Fruit fly (Drosophila melanogaster): ENCODE data around the gene PMCA.
A peak's percentile ranks its signal among the peaks of the same experiment; 100 is the strongest.

PMCA gene

dm6 chr4:406843-407242, 48.1 kb upstream of the PMCA start (continued):
- TF ChIP-seq exex (tag; optimal IDR thresholded peaks at IDR 0.05): no peak
- no peak for TF ChIP-seq CG17186 (GFP tag; optimal IDR thresholded peaks at IDR 0.05)
- no peak for TF ChIP-seq Stat92E (GFP tag; optimal IDR thresholded peaks at IDR 0.05)
- no peak for TF ChIP-seq HmgD (GFP tag; optimal IDR thresholded peaks at IDR 0.05)
- TF ChIP-seq HLH4C (GFP tag; IDR thresholded peaks at IDR 0.05; ENCODE audit: partially characterized antibody): no peak
- TF ChIP-seq Dbx (GFP tag; IDR thresholded peaks at IDR 0.05): no peak; the same call in 2 of the 3 replicates
- TF ChIP-seq dpn (GFP tag; optimal IDR thresholded peaks at IDR 0.05): peak; percentile 26 to 41
- peak in 1 of 2 experiments; percentile 63 for TF ChIP-seq insv (GFP tag; optimal IDR thresholded peaks at IDR 0.05)
- peak; percentile 10 for TF ChIP-seq maf-S (GFP tag; optimal IDR thresholded peaks at IDR 0.05)
- TF ChIP-seq danr (GFP tag; IDR thresholded peaks at IDR 0.05): no peak
- TF ChIP-seq gfzf (GFP tag; optimal IDR thresholded peaks at IDR 0.05): no peak
- peak; percentile 51 for TF ChIP-seq Hsf (GFP tag; optimal IDR thresholded peaks at IDR 0.05)
- TF ChIP-seq mam (GFP tag; optimal IDR thresholded peaks at IDR 0.05): peak; percentile 12
- no peak for TF ChIP-seq wor (GFP tag; IDR thresholded peaks at IDR 0.05)
- TF ChIP-seq CG10959 (GFP tag; IDR thresholded peaks at IDR 0.05): no peak
- TF ChIP-seq ac (GFP tag; optimal IDR thresholded peaks at IDR 0.05): no peak
- TF ChIP-seq Hmr (GFP tag; optimal IDR thresholded peaks at IDR 0.05): peak; percentile 36
- no peak for TF ChIP-seq Fer2 (tag; optimal IDR thresholded peaks at IDR 0.05)
- TF ChIP-seq Aef1 (GFP tag; IDR thresholded peaks at IDR 0.05): no peak; the same call in 2 of the 3 replicates
- no peak for TF ChIP-seq gro (GFP tag; optimal IDR thresholded peaks at IDR 0.05)
- TF ChIP-seq h (optimal IDR thresholded peaks at IDR 0.05): no peak
- TF ChIP-seq CG8359 (GFP tag; optimal IDR thresholded peaks at IDR 0.05; ENCODE audit: borderline replicate concordance): no peak
- no peak for TF ChIP-seq CG1233 (GFP tag; optimal IDR thresholded peaks at IDR 0.05)
- no peak for TF ChIP-seq CG11504 (tag; optimal IDR thresholded peaks at IDR 0.05)
- TF ChIP-seq lola (GFP tag; optimal IDR thresholded peaks at IDR 0.05): peak in 1 of 3 experiments; percentile 9
- peak; percentile 46 for TF ChIP-seq CG2712 (tag; optimal IDR thresholded peaks at IDR 0.05)
- no peak for TF ChIP-seq CG15514 (GFP tag; optimal IDR thresholded peaks at IDR 0.05)
- TF ChIP-seq salm (tag; optimal IDR thresholded peaks at IDR 0.05): no peak
- no peak for TF ChIP-seq scrt (GFP tag; optimal IDR thresholded peaks at IDR 0.05)
- peak; percentile 44 for TF ChIP-seq pum (GFP tag; optimal IDR thresholded peaks at IDR 0.05)
- peak; percentile 23 for TF ChIP-seq trem (tag; optimal IDR thresholded peaks at IDR 0.05)
- TF ChIP-seq mld (GFP tag; IDR thresholded peaks at IDR 0.05; ENCODE audit: partially characterized antibody): no peak
- no peak for TF ChIP-seq bigmax (GFP tag; optimal IDR thresholded peaks at IDR 0.05)
- TF ChIP-seq CG10462 (GFP tag; optimal IDR thresholded peaks at IDR 0.05): peak; percentile 24
- TF ChIP-seq CG10543 (GFP tag; optimal IDR thresholded peaks at IDR 0.05): no peak
- no peak for TF ChIP-seq B-H2 (GFP tag; optimal IDR thresholded peaks at IDR 0.05)
- TF ChIP-seq Fer3 (tag; optimal IDR thresholded peaks at IDR 0.05): peak; percentile 47
- TF ChIP-seq fd64A (GFP tag; optimal IDR thresholded peaks at IDR 0.05): no peak
- TF ChIP-seq cas (GFP tag; IDR thresholded peaks at IDR 0.05): no peak
- no peak for TF ChIP-seq cg (GFP tag; optimal IDR thresholded peaks at IDR 0.05)
- TF ChIP-seq zen2 (GFP tag; IDR thresholded peaks at IDR 0.05; ENCODE audit: partially characterized antibody): no peak
- no peak for TF ChIP-seq Atf3 (GFP tag; optimal IDR thresholded peaks at IDR 0.05)
- 0 out of 2 replicates have a peak, but pooled peaks have one; percentile 28 for TF ChIP-seq CG10366 (GFP tag; IDR thresholded peaks at IDR 0.05)
- TF ChIP-seq Hr3 (GFP tag; optimal IDR thresholded peaks at IDR 0.05): peak; percentile 40
- TF ChIP-seq crc (GFP tag; optimal IDR thresholded peaks at IDR 0.05): no peak
- TF ChIP-seq grau (tag; optimal IDR thresholded peaks at IDR 0.05): peak; percentile 56
- no peak for TF ChIP-seq Oli (tag; optimal IDR thresholded peaks at IDR 0.05)
- peak; percentile 22 for TF ChIP-seq ind (GFP tag; optimal IDR thresholded peaks at IDR 0.05)
- no peak for TF ChIP-seq amos (GFP tag; IDR thresholded peaks at IDR 0.05; ENCODE audit: partially characterized antibody)
- TF ChIP-seq CG11247 (GFP tag; IDR thresholded peaks at IDR 0.05): 0 out of 2 replicates have a peak, but pooled peaks have one; percentile 56

Measured in whole organism, embryonic.